Fruit fly (Drosophila melanogaster) whole organism, embryonic: ENCODE measurements around the gene mRRF1.

ENCODE experiments used
- BtbVII ChIP-seq: fragments of 200-800 bp; sonication (Bioruptor generic); optimal IDR thresholded peaks from 3 replicates; lab custom pipeline; 2017; ENCODE audit warnings: missing biosample characterization, mild to moderate bottlenecking, missing genetic modification characterization
- CG10366 ChIP-seq: fragments of 200-800 bp; sonication (Bioruptor generic); IDR thresholded peaks from 2 replicates; pipeline ENCODE4 v1.3.6; 2022; ENCODE audit warnings: missing biosample characterization, missing genetic modification characterization
- CG10565 ChIP-seq: fragments of 200-800 bp; sonication (Bioruptor generic); optimal IDR thresholded peaks from 3 replicates; lab custom pipeline; 2016; ENCODE audit warnings: missing biosample characterization, mild to moderate bottlenecking, missing genetic modification characterization
- CG11085 ChIP-seq: fragments of 200-800 bp; sonication (Bioruptor generic); IDR thresholded peaks from 2 replicates; pipeline ENCODE4 v1.3.6; 2022; ENCODE audit warnings: missing biosample characterization, missing genetic modification characterization
- CG12071 ChIP-seq: fragments of 200-800 bp; sonication (Bioruptor generic); optimal IDR thresholded peaks from 3 replicates; lab custom pipeline; 2018; ENCODE audit warnings: missing biosample characterization, mild to moderate bottlenecking, missing genetic modification characterization
- CG13624 ChIP-seq: fragments of 200-800 bp; sonication (Bioruptor generic); optimal IDR thresholded peaks from 2 replicates; lab custom pipeline; 2016; ENCODE audit warnings: missing biosample characterization, missing genetic modification characterization
- CG14710 ChIP-seq: fragments of 200-800 bp; sonication (Bioruptor generic); optimal IDR thresholded peaks from 3 replicates; lab custom pipeline; 2019; ENCODE audit warnings: missing biosample characterization, mild to moderate bottlenecking, missing genetic modification characterization, moderate library complexity
- CG16779 ChIP-seq: fragments of 200-800 bp; sonication (Bioruptor generic); IDR thresholded peaks from 2 replicates; pipeline ENCODE4 v1.3.6; 2022; ENCODE audit warnings: missing biosample characterization, missing genetic modification characterization
- CG17612 ChIP-seq: fragments of 200-800 bp; sonication (Bioruptor generic); IDR thresholded peaks from 2 replicates; pipeline ENCODE4 v1.3.6; 2022; ENCODE audit warnings: missing biosample characterization, missing genetic modification characterization
- CG17802 ChIP-seq: fragments of 200-800 bp; sonication (Bioruptor generic); optimal IDR thresholded peaks from 2 replicates; lab custom pipeline; 2018; ENCODE audit warnings: missing biosample characterization, mild to moderate bottlenecking, missing genetic modification characterization, moderate library complexity
- CG1832 ChIP-seq: fragments of 200-800 bp; sonication (Bioruptor generic); optimal IDR thresholded peaks from 2 replicates; lab custom pipeline; 2017; ENCODE audit warnings: missing biosample characterization, mild to moderate bottlenecking, missing genetic modification characterization, inconsistent platforms
- CG3163 ChIP-seq: fragments of 200-800 bp; sonication (Bioruptor generic); optimal IDR thresholded peaks from 3 replicates; lab custom pipeline; 2016; ENCODE audit warnings: missing biosample characterization, missing genetic modification characterization
- CG32767 ChIP-seq: fragments of 200-800 bp; sonication (Bioruptor generic); IDR thresholded peaks from 2 replicates; pipeline ENCODE4 v1.3.6; 2022; ENCODE audit warnings: missing biosample characterization, missing genetic modification characterization
- CG33557 ChIP-seq: fragments of 200-800 bp; sonication (Bioruptor generic); optimal IDR thresholded peaks from 2 replicates; lab custom pipeline; 2019; ENCODE audit warnings: missing biosample characterization, mild to moderate bottlenecking, missing genetic modification characterization, moderate library complexity
- CG3995 ChIP-seq: fragments of 200-800 bp; sonication (Bioruptor generic); optimal IDR thresholded peaks from 3 replicates; lab custom pipeline; 2016; ENCODE audit warnings: missing biosample characterization, missing genetic modification characterization
- CG4730 ChIP-seq: fragments of 200-800 bp; sonication (Bioruptor generic); IDR thresholded peaks from 2 replicates; pipeline ENCODE4 v1.3.6; 2022; ENCODE audit warnings: missing biosample characterization, missing genetic modification characterization
- CG5953 ChIP-seq: fragments of 200-800 bp; sonication (Bioruptor generic); IDR thresholded peaks from 2 replicates; pipeline ENCODE4 v1.3.6; 2022; ENCODE audit warnings: missing biosample characterization, missing genetic modification characterization
- CG6175 ChIP-seq: fragments of 200-800 bp; sonication (Bioruptor generic); IDR thresholded peaks from 3 replicates; pipeline ENCODE4 v1.3.6; 2022; ENCODE audit warnings: missing biosample characterization, missing genetic modification characterization
- CG6813 ChIP-seq: fragments of 200-800 bp; sonication (Bioruptor generic); optimal IDR thresholded peaks from 2 replicates; lab custom pipeline; 2017; ENCODE audit warnings: missing biosample characterization, missing genetic modification characterization, mild to moderate bottlenecking, moderate library complexity, missing genetic modification reagents
- CG7786 ChIP-seq: fragments of 200-800 bp; sonication (Bioruptor generic); optimal IDR thresholded peaks from 2 replicates; lab custom pipeline; 2016; ENCODE audit warnings: missing biosample characterization, missing genetic modification characterization
- CG9932 ChIP-seq: fragments of 200-800 bp; sonication (Bioruptor generic); IDR thresholded peaks from 2 replicates; pipeline ENCODE4 v1.3.6; 2022; ENCODE audit warnings: missing biosample characterization, missing genetic modification characterization
- Elba2 ChIP-seq: fragments of 200-800 bp; sonication (Bioruptor generic); optimal IDR thresholded peaks from 3 replicates; lab custom pipeline; 2016; ENCODE audit warnings: missing biosample characterization, missing genetic modification characterization
- HLH4C ChIP-seq: fragments of 200-800 bp; sonication (Bioruptor generic); IDR thresholded peaks from 3 replicates; pipeline ENCODE4 v1.3.6; 2022; ENCODE audit warnings: missing biosample characterization, missing genetic modification characterization; ENCODE audit not compliant: partially characterized antibody
- HmgZ ChIP-seq: fragments of 200-800 bp; sonication (Bioruptor generic); optimal IDR thresholded peaks from 2 replicates; lab custom pipeline; 2018; ENCODE audit warnings: missing biosample characterization, mild to moderate bottlenecking, missing genetic modification characterization
- Xrp1 ChIP-seq: fragments of 200-800 bp; sonication (Bioruptor generic); IDR thresholded peaks from 2 replicates; pipeline ENCODE4 v1.3.6; 2022; ENCODE audit warnings: missing biosample characterization, missing genetic modification characterization
- ab ChIP-seq: fragments of 200-800 bp; sonication (Bioruptor generic); optimal IDR thresholded peaks from 2 replicates; lab custom pipeline; 2016; ENCODE audit warnings: missing biosample characterization, missing genetic modification characterization
- ac ChIP-seq: fragments of 200-800 bp; sonication (Bioruptor generic); optimal IDR thresholded peaks from 3 replicates; lab custom pipeline; 2017; ENCODE audit warnings: missing biosample characterization, mild to moderate bottlenecking, missing genetic modification characterization
- amos ChIP-seq: fragments of 200-800 bp; sonication (Bioruptor generic); IDR thresholded peaks from 2 replicates; pipeline ENCODE4 v1.3.6; 2022; ENCODE audit warnings: missing biosample characterization, missing genetic modification characterization; ENCODE audit not compliant: partially characterized antibody
- chif ChIP-seq, 2 experiments: fragments of 200-800 bp; sonication (Bioruptor generic); optimal IDR thresholded peaks; 3 replicates each; lab custom pipeline; 2016; ENCODE audit warnings: missing biosample characterization in 2 of 2, missing genetic modification characterization in 2 of 2
- croc ChIP-seq: fragments of 200-800 bp; sonication (Bioruptor generic); conservative IDR thresholded peaks from 3 replicates; pipeline ENCODE4 v1.3.6; 2022; ENCODE audit warnings: missing biosample characterization, missing genetic modification characterization
- dati ChIP-seq: fragments of 200-800 bp; sonication (Bioruptor generic); IDR thresholded peaks from 2 replicates; pipeline ENCODE4 v1.3.6; 2022; ENCODE audit warnings: missing biosample characterization, missing genetic modification characterization
- dysf ChIP-seq: fragments of 200-800 bp; sonication (Bioruptor generic); IDR thresholded peaks from 3 replicates; pipeline ENCODE4 v1.3.6; 2022; ENCODE audit warnings: missing biosample characterization, missing genetic modification characterization
- emc ChIP-seq: fragments of 200-800 bp; sonication (Bioruptor generic); optimal IDR thresholded peaks from 2 replicates; lab custom pipeline; 2016; ENCODE audit warnings: missing biosample characterization, missing genetic modification characterization
- fru ChIP-seq: fragments of >200 bp; optimal IDR thresholded peaks from 2 replicates; lab custom pipeline; 2017
- gem ChIP-seq: fragments of 200-800 bp; sonication (Bioruptor generic); optimal IDR thresholded peaks from 2 replicates; lab custom pipeline; 2019; ENCODE audit warnings: missing biosample characterization, mild to moderate bottlenecking, missing genetic modification characterization, moderate library complexity
- ind ChIP-seq: fragments of 200-800 bp; sonication (Bioruptor generic); optimal IDR thresholded peaks from 3 replicates; lab custom pipeline; 2016; ENCODE audit warnings: missing biosample characterization, missing genetic modification characterization
- lab ChIP-seq: fragments of 200-800 bp; sonication (Bioruptor generic); optimal IDR thresholded peaks from 3 replicates; lab custom pipeline; 2017; ENCODE audit warnings: missing biosample characterization, missing genetic modification characterization, mild to moderate bottlenecking, moderate library complexity, missing genetic modification reagents
- lmd ChIP-seq: fragments of 200-800 bp; sonication (Bioruptor generic); IDR thresholded peaks from 2 replicates; pipeline ENCODE4 v1.3.6; 2022; ENCODE audit warnings: missing biosample characterization, missing genetic modification characterization
- peb ChIP-seq: fragments of 200-800 bp; sonication (Bioruptor generic); IDR thresholded peaks from 2 replicates; pipeline ENCODE4 v1.3.6; 2022; ENCODE audit warnings: missing biosample characterization, missing genetic modification characterization
- phol ChIP-seq: fragments of 200-800 bp; sonication (Bioruptor generic); optimal IDR thresholded peaks from 3 replicates; lab custom pipeline; 2018; ENCODE audit warnings: missing biosample characterization, mild to moderate bottlenecking, missing genetic modification characterization, moderate library complexity
- prd ChIP-seq, 3 experiments: fragments of >200 bp in 2 of 3; fragments of 200-800 bp in 1 of 3; sonication (Bioruptor generic) in 1 of 3; optimal IDR thresholded peaks in 2 of 3; IDR thresholded peaks in 1 of 3; 2 replicates in 2 of 3; 3 replicates in 1 of 3; pipeline versions ENCODE4 v1.3.6 to Lab custom; 2017 to 2022; ENCODE audit warnings: missing biosample characterization in 1 of 3, missing genetic modification characterization in 1 of 3
- rib ChIP-seq: fragments of 200-800 bp; sonication (Bioruptor generic); IDR thresholded peaks from 2 replicates; pipeline ENCODE4 v1.3.6; 2022; ENCODE audit warnings: missing biosample characterization, missing genetic modification characterization
- shn ChIP-seq: fragments of 200-800 bp; sonication (Bioruptor generic); optimal IDR thresholded peaks from 3 replicates; lab custom pipeline; 2016; ENCODE audit warnings: missing biosample characterization, missing genetic modification characterization
- sob ChIP-seq: fragments of 200-800 bp; sonication (Bioruptor generic); IDR thresholded peaks from 2 replicates; pipeline ENCODE4 v1.3.6; 2022; ENCODE audit warnings: missing biosample characterization, missing genetic modification characterization
- sqz ChIP-seq: fragments of 200-800 bp; sonication (Bioruptor generic); optimal IDR thresholded peaks from 3 replicates; lab custom pipeline; 2018; ENCODE audit warnings: missing biosample characterization, mild to moderate bottlenecking, missing genetic modification characterization
- sr ChIP-seq: fragments of 200-800 bp; sonication (Bioruptor generic); IDR thresholded peaks from 3 replicates; pipeline ENCODE4 v1.3.6; 2022; ENCODE audit warnings: missing biosample characterization, missing genetic modification characterization
- tio ChIP-seq: fragments of 200-800 bp; sonication (Bioruptor generic); optimal IDR thresholded peaks from 2 replicates; lab custom pipeline; 2017; ENCODE audit warnings: missing biosample characterization, missing genetic modification characterization, inconsistent platforms
- tna ChIP-seq: fragments of 200-800 bp; sonication (Bioruptor generic); IDR thresholded peaks from 2 replicates; pipeline ENCODE4 v1.3.6; 2022; ENCODE audit warnings: missing biosample characterization, missing genetic modification characterization; ENCODE audit not compliant: partially characterized antibody
- yki ChIP-seq: fragments of >200 bp; optimal IDR thresholded peaks from 3 replicates; lab custom pipeline; 2018
- zfh2 ChIP-seq: fragments of 200-800 bp; sonication (Bioruptor generic); optimal IDR thresholded peaks from 2 replicates; lab custom pipeline; 2016; ENCODE audit warnings: missing biosample characterization, missing genetic modification characterization

mRRF1 gene

dm6 chr3L:9383345-9384075 is 19.4 kb downstream of the mRRF1 start, which contains the start of gene Hsp27 (continued):
- TF ChIP-seq yki (lab: Kevin White, UChicago) (no peak), CG4730 (GFP tag; lab: Robert Waterston, UW) (peak; percentile 98), ac (GFP tag; lab: Kevin White, UChicago) (peak; percentile 82), HLH4C (GFP tag; lab: Robert Waterston, UW) (no peak), CG6175 (peak; percentile 97), Xrp1 (GFP tag; lab: Robert Waterston, UW) (peak; percentile 99), shn (peak; percentile 74), CG32767 (GFP tag; lab: Robert Waterston, UW) (peak; percentile 97), Elba2 (peak; percentile 50), CG10366 (GFP tag; lab: Robert Waterston, UW) (peak; percentile 97), CG1832 (GFP tag; lab: Kevin White, UChicago) (peak; percentile 65), tna (no peak), CG16779 (GFP tag; lab: Robert Waterston, UW) (peak; percentile 97), peb (GFP tag; lab: Robert Waterston, UW) (peak; percentile 98), ind (peak; percentile 99), CG6813 (peak; percentile 97), sob (GFP tag; lab: Robert Waterston, UW) (peak; percentile 98), CG9932 (GFP tag; lab: Robert Waterston, UW) (peak; percentile 96), chif (GFP tag; optimal IDR thresholded peaks at IDR 0.05; lab: Kevin White, UChicago) (peak; percentile 88 to 92), sr (GFP tag; lab: Robert Waterston, UW) (peak; percentile 97), croc (GFP tag; lab: Robert Waterston, UW) (peak; percentile 98), CG14710 (tag; lab: Kevin White, UChicago) (peak; percentile 97), CG5953 (GFP tag; lab: Robert Waterston, UW) (peak; percentile 97), CG33557 (GFP tag; lab: Kevin White, UChicago) (peak; percentile 74), CG3995 (GFP tag; lab: Kevin White, UChicago) (peak; percentile 80), CG3163 (peak; percentile 69), CG12071 (GFP tag; lab: Kevin White, UChicago) (peak; percentile 97), zfh2 (GFP tag; lab: Kevin White, UChicago) (peak; percentile 96), phol (peak; percentile 98), CG17612 (GFP tag; lab: Robert Waterston, UW) (peak; percentile 96), sqz (GFP tag; lab: Kevin White, UChicago) (peak; percentile 93), CG11085 (GFP tag; lab: Robert Waterston, UW) (peak; percentile 97), BtbVII (peak; percentile 96), tio (GFP tag; lab: Kevin White, UChicago) (peak; percentile 97), prd (optimal IDR thresholded peaks at IDR 0.05; lab: Kevin White, UChicago) (no peak), prd (GFP tag; IDR thresholded peaks at IDR 0.05; lab: Robert Waterston, UW) (peak; percentile 99), emc (peak; percentile 88), ab (GFP tag; lab: Kevin White, UChicago) (peak; percentile 75), CG7786 (GFP tag; lab: Kevin White, UChicago) (peak; percentile 88), lab (peak; percentile 99), lmd (GFP tag; lab: Robert Waterston, UW) (peak; percentile 99), gem (tag; lab: Kevin White, UChicago) (peak; percentile 99), CG10565 (GFP tag; lab: Kevin White, UChicago) (peak; percentile 92), rib (GFP tag; lab: Robert Waterston, UW) (peak; percentile 96), CG13624 (peak; percentile 96), fru (lab: Kevin White, UChicago) (no peak), CG17802 (tag; lab: Kevin White, UChicago) (peak; percentile 91), amos (GFP tag; lab: Robert Waterston, UW) (no peak; the same call in 1 of the 2 replicates), dati (peak; percentile 96), HmgZ (tag; lab: Kevin White, UChicago) (peak; percentile 97), dysf (GFP tag; lab: Robert Waterston, UW) (peak; percentile 99)
